Worm (Caenorhabditis elegans) whole organism, late embryonic: ENCODE measurements around the gene pqn-75.

ENCODE experiments used
- C08G9.2 ChIP-seq: sonication (generic microtip); optimal IDR thresholded peaks from 2 replicates; lab custom pipeline; 2016; ENCODE audit warnings: mild to moderate bottlenecking, missing genetic modification characterization, moderate library complexity, missing compliant biosample characterization
- C38D4.7 ChIP-seq: fragments of 200-800 bp; sonication (Bioruptor generic); optimal IDR thresholded peaks from 2 replicates; lab custom pipeline; 2018; ENCODE audit warnings: mild to moderate bottlenecking, missing genetic modification characterization, moderate library complexity, missing compliant biosample characterization
- K02D7.2 ChIP-seq: sonication (generic microtip); optimal IDR thresholded peaks from 2 replicates; lab custom pipeline; 2017; ENCODE audit warnings: mild to moderate bottlenecking, missing genetic modification characterization, missing compliant biosample characterization
- K09A11.1 ChIP-seq: sonication (generic microtip); optimal IDR thresholded peaks from 2 replicates; lab custom pipeline; 2017; ENCODE audit warnings: antibody characterized with exemption, mild to moderate bottlenecking, missing genetic modification characterization, missing compliant biosample characterization; ENCODE audit not compliant: insufficient read depth
- ama-1 ChIP-seq: fragments of 150-350 bp; optimal IDR thresholded peaks from 2 replicates; lab custom pipeline; 2014
- ceh-14 ChIP-seq: sonication (generic microtip); optimal IDR thresholded peaks from 2 replicates; lab custom pipeline; 2016; ENCODE audit warnings: missing genotype, missing genetic modification characterization, missing compliant biosample characterization
- ceh-18 ChIP-seq: sonication (generic microtip); optimal IDR thresholded peaks from 2 replicates; lab custom pipeline; 2016; ENCODE audit warnings: missing genetic modification characterization, missing compliant biosample characterization
- ceh-19 ChIP-seq: fragments of 200-800 bp; sonication (Bioruptor generic); optimal IDR thresholded peaks from 2 replicates; lab custom pipeline; 2018; ENCODE audit warnings: mild to moderate bottlenecking, missing genetic modification characterization, missing compliant biosample characterization
- ceh-2 ChIP-seq: sonication (generic microtip); optimal IDR thresholded peaks from 2 replicates; lab custom pipeline; 2016; ENCODE audit warnings: missing genotype, missing genetic modification characterization, missing compliant biosample characterization
- ceh-22 ChIP-seq: sonication (generic microtip); optimal IDR thresholded peaks from 2 replicates; lab custom pipeline; 2017; ENCODE audit warnings: missing biosample characterization, missing genetic modification characterization
- ceh-31 ChIP-seq: sonication (generic microtip); optimal IDR thresholded peaks from 2 replicates; lab custom pipeline; 2016; ENCODE audit warnings: missing genetic modification characterization, missing compliant biosample characterization
- ceh-34 ChIP-seq: sonication (generic microtip); optimal IDR thresholded peaks from 2 replicates; lab custom pipeline; 2016; ENCODE audit warnings: mild to moderate bottlenecking, missing genetic modification characterization, missing compliant biosample characterization
- ceh-45 ChIP-seq: fragments of 200-800 bp; sonication (Bioruptor generic); IDR thresholded peaks from 2 replicates; pipeline ENCODE4 v1.3.6; 2022; ENCODE audit warnings: missing genetic modification reagents, missing genetic modification characterization, missing compliant biosample characterization
- ceh-48 ChIP-seq: sonication (generic microtip); optimal IDR thresholded peaks from 2 replicates; lab custom pipeline; 2016; ENCODE audit warnings: missing genetic modification characterization, inconsistent platforms, missing compliant biosample characterization
- ceh-6 ChIP-seq: fragments of 200-800 bp; sonication (Bioruptor generic); optimal IDR thresholded peaks from 2 replicates; lab custom pipeline; 2018; ENCODE audit warnings: mild to moderate bottlenecking, missing genetic modification characterization, missing compliant biosample characterization
- che-1 ChIP-seq: sonication (generic microtip); optimal IDR thresholded peaks from 2 replicates; lab custom pipeline; 2016; ENCODE audit warnings: mild to moderate bottlenecking, missing genetic modification characterization, missing compliant biosample characterization
- dve-1 ChIP-seq: sonication (generic microtip); optimal IDR thresholded peaks from 2 replicates; lab custom pipeline; 2017; ENCODE audit warnings: antibody characterized with exemption, mild to moderate bottlenecking, missing genetic modification characterization, missing compliant biosample characterization
- elt-2 ChIP-seq: sonication (generic microtip); optimal IDR thresholded peaks from 2 replicates; lab custom pipeline; 2016; ENCODE audit warnings: missing genetic modification reagents, missing genetic modification characterization, missing compliant biosample characterization
- ets-4 ChIP-seq: sonication (generic microtip); optimal IDR thresholded peaks from 2 replicates; lab custom pipeline; 2016; ENCODE audit warnings: missing genetic modification characterization, missing compliant biosample characterization
- fax-1 ChIP-seq: sonication (generic microtip); optimal IDR thresholded peaks from 2 replicates; lab custom pipeline; 2016; ENCODE audit warnings: missing genotype, missing genetic modification characterization, missing compliant biosample characterization
- fkh-6 ChIP-seq: sonication (generic microtip); optimal IDR thresholded peaks from 2 replicates; lab custom pipeline; 2016; ENCODE audit warnings: missing genetic modification characterization, missing compliant biosample characterization
- hlh-15 ChIP-seq: sonication (generic microtip); optimal IDR thresholded peaks from 2 replicates; lab custom pipeline; 2016; ENCODE audit warnings: missing genetic modification characterization, missing compliant biosample characterization
- hlh-8 ChIP-seq: sonication (generic microtip); optimal IDR thresholded peaks from 2 replicates; lab custom pipeline; 2016; ENCODE audit warnings: missing genotype, missing genetic modification characterization, missing compliant biosample characterization
- lim-6 ChIP-seq: sonication (generic microtip); optimal IDR thresholded peaks from 2 replicates; lab custom pipeline; 2016; ENCODE audit warnings: missing genetic modification characterization, missing compliant biosample characterization
- madf-2 ChIP-seq: sonication (generic microtip); optimal IDR thresholded peaks from 2 replicates; lab custom pipeline; 2017; ENCODE audit warnings: missing genetic modification characterization, missing compliant biosample characterization
- mec-3 ChIP-seq: sonication (generic microtip); optimal IDR thresholded peaks from 2 replicates; lab custom pipeline; 2016; ENCODE audit warnings: borderline replicate concordance, missing genetic modification characterization, missing compliant biosample characterization
- nfya-1 ChIP-seq: sonication (generic microtip); optimal IDR thresholded peaks from 2 replicates; lab custom pipeline; 2017; ENCODE audit warnings: missing genetic modification characterization, mild to moderate bottlenecking, missing compliant biosample characterization, antibody characterized with exemption, moderate library complexity
- nhr-232 ChIP-seq: sonication (generic microtip); optimal IDR thresholded peaks from 2 replicates; lab custom pipeline; 2016; ENCODE audit warnings: missing genetic modification characterization, missing compliant biosample characterization
- pag-3 ChIP-seq: sonication (generic microtip); optimal IDR thresholded peaks from 2 replicates; lab custom pipeline; 2016; ENCODE audit warnings: missing compliant biosample characterization, missing genetic modification characterization, borderline replicate concordance
- pat-9 ChIP-seq: fragments of 200-800 bp; sonication (Bioruptor generic); optimal IDR thresholded peaks from 2 replicates; lab custom pipeline; 2018; ENCODE audit warnings: mild to moderate bottlenecking, missing genetic modification characterization, moderate library complexity, missing compliant biosample characterization
- pax-1 ChIP-seq: fragments of 150-350 bp; optimal IDR thresholded peaks from 2 replicates; lab custom pipeline; 2014; ENCODE audit warnings: missing biosample characterization, missing genetic modification characterization
- pha-2 ChIP-seq: sonication (generic microtip); optimal IDR thresholded peaks from 2 replicates; lab custom pipeline; 2017; ENCODE audit warnings: mild to moderate bottlenecking, missing genetic modification characterization, missing compliant biosample characterization
- pqm-1 ChIP-seq: sonication (generic microtip); optimal IDR thresholded peaks from 2 replicates; lab custom pipeline; 2016; ENCODE audit warnings: missing genetic modification characterization, missing compliant biosample characterization
- pros-1 ChIP-seq: fragments of 150-350 bp; optimal IDR thresholded peaks from 2 replicates; lab custom pipeline; 2014; ENCODE audit warnings: missing biosample characterization, missing genetic modification reagents, missing genetic modification characterization
- ref-2 ChIP-seq: sonication (generic microtip); optimal IDR thresholded peaks from 2 replicates; lab custom pipeline; 2016; ENCODE audit warnings: missing genetic modification characterization, missing compliant biosample characterization
- sdc-2 ChIP-seq: sonication (generic microtip); optimal IDR thresholded peaks from 2 replicates; lab custom pipeline; 2016; ENCODE audit warnings: missing genotype, missing genetic modification characterization, missing compliant biosample characterization
- syd-9 ChIP-seq: sonication (generic microtip); optimal IDR thresholded peaks from 2 replicates; lab custom pipeline; 2016; ENCODE audit warnings: mild to moderate bottlenecking, missing genetic modification characterization, moderate library complexity, missing compliant biosample characterization
- tbx-7 ChIP-seq: sonication (generic microtip); optimal IDR thresholded peaks from 2 replicates; lab custom pipeline; 2016; ENCODE audit warnings: missing genotype, missing genetic modification characterization, missing compliant biosample characterization
- unc-3 ChIP-seq, 2 experiments: fragments of 200-800 bp in 1 of 2; sonication (Bioruptor generic) in 1 of 2; sonication (generic microtip) in 1 of 2; conservative IDR thresholded peaks in 1 of 2; optimal IDR thresholded peaks in 1 of 2; 2 replicates each; pipeline versions ENCODE4 v1.3.6 to Lab custom; 2016 to 2022; ENCODE audit warnings: missing compliant biosample characterization in 2 of 2, missing genetic modification characterization in 2 of 2, missing genetic modification reagents in 1 of 2
- unc-55 ChIP-seq: sonication (generic microtip); optimal IDR thresholded peaks from 2 replicates; lab custom pipeline; 2017; ENCODE audit warnings: missing biosample characterization, missing genetic modification reagents, missing genetic modification characterization
- zip-5 ChIP-seq: sonication (generic microtip); optimal IDR thresholded peaks from 2 replicates; lab custom pipeline; 2016; ENCODE audit warnings: missing genetic modification characterization, missing compliant biosample characterization

The pqn-75 gene

ce11 chrIV:4114526-4114925 is 42.4 kb downstream of the pqn-75 start, which contains the start of gene F49F1.15:
TSS of gene F49F1.15 (minus strand) at chrIV:4114626.
- TF ChIP-seq pqm-1 (tag; lab: Kevin White, UChicago) (no peak), hlh-8 (tag; lab: Kevin White, UChicago) (no peak), unc-3 (GFP tag; conservative IDR thresholded peaks at IDR 0.05; lab: Robert Waterston, UW) (no peak), unc-3 (tag; optimal IDR thresholded peaks at IDR 0.05; lab: Kevin White, UChicago) (no peak), ref-2 (tag; lab: Kevin White, UChicago) (no peak), nhr-232 (no peak), ceh-31 (no peak), ceh-6 (GFP tag; lab: Kevin White, UChicago) (no peak), pax-1 (tag; lab: Kevin White, UChicago) (no peak), sdc-2 (tag; lab: Kevin White, UChicago) (no peak), K09A11.1 (no peak), pag-3 (tag; lab: Kevin White, UChicago) (no peak), pha-2 (no peak), fkh-6 (tag; lab: Kevin White, UChicago) (no peak), ama-1 (lab: Kevin White, UChicago) (no peak), ets-4 (tag; lab: Kevin White, UChicago) (no peak), pat-9 (tag; lab: Kevin White, UChicago) (no peak), ceh-48 (no peak), nfya-1 (tag; lab: Kevin White, UChicago) (no peak), tbx-7 (no peak), che-1 (no peak)

ce11 chrIV:4115634-4116033 is 43.5 kb downstream of the pqn-75 start, which contains the start of the genes F49F1.4 and F49F1.2:
TSS of gene F49F1.4 (minus strand) at chrIV:4115734.
TSS of gene F49F1.2 (plus strand) at chrIV:4115943.
- TF ChIP-seq che-1 (no peak), elt-2 (tag; lab: Kevin White, UChicago) (no peak), ceh-45 (GFP tag; lab: Robert Waterston, UW) (no peak), dve-1 (no peak), K02D7.2 (tag; lab: Kevin White, UChicago) (no peak), zip-5 (tag; lab: Kevin White, UChicago) (no peak), C08G9.2 (tag; lab: Kevin White, UChicago) (no peak), unc-3 (GFP tag; conservative IDR thresholded peaks at IDR 0.05; lab: Robert Waterston, UW) (no peak), unc-3 (tag; optimal IDR thresholded peaks at IDR 0.05; lab: Kevin White, UChicago) (no peak), mec-3 (no peak), ceh-34 (tag; lab: Kevin White, UChicago) (no peak), madf-2 (no peak), lim-6 (tag; lab: Kevin White, UChicago) (no peak), pros-1 (tag; lab: Kevin White, UChicago) (no peak), pax-1 (tag; lab: Kevin White, UChicago) (no peak), hlh-15 (tag; lab: Kevin White, UChicago) (no peak), syd-9 (no peak), ceh-6 (GFP tag; lab: Kevin White, UChicago) (no peak)

- TF ChIP-seq fax-1 (tag; lab: Kevin White, UChicago) (no peak), ref-2 (tag; lab: Kevin White, UChicago) (no peak), unc-55 (no peak), pros-1 (tag; lab: Kevin White, UChicago) (no peak), ceh-22 (tag; lab: Kevin White, UChicago) (no peak), syd-9 (no peak), ceh-2 (tag; lab: Kevin White, UChicago) (no peak), pax-1 (tag; lab: Kevin White, UChicago) (no peak), ceh-19 (GFP tag; lab: Kevin White, UChicago) (no peak), ceh-18 (tag; lab: Kevin White, UChicago) (no peak), C38D4.7 (GFP tag; lab: Kevin White, UChicago) (no peak), ceh-48 (no peak), ama-1 (lab: Kevin White, UChicago) (no peak), hlh-15 (tag; lab: Kevin White, UChicago) (no peak), ceh-14 (no peak)
Measured at ce11 chrIV:4117432-4117831, 45.3 kb downstream of the pqn-75 start, which contains the start of gene drd-50. TSS of gene drd-50 (plus strand) at chrIV:4117732.
